Worm (Caenorhabditis elegans) whole organism, midembryonic: ENCODE data around the gene eppl-1.

ENCODE experiments used
- T22C8.4 ChIP-seq: fragments of 200-800 bp; sonication (Bioruptor generic); IDR thresholded peaks from 2 replicates; pipeline ENCODE4 v1.3.6; 2022; ENCODE audit warnings: missing genetic modification characterization, missing compliant biosample characterization
- cog-1 ChIP-seq: sonication (generic microtip); optimal IDR thresholded peaks from 2 replicates; lab custom pipeline; 2016; ENCODE audit warnings: missing genetic modification characterization, missing compliant biosample characterization
- flt-1 ChIP-seq: fragments of 200-800 bp; sonication (Bioruptor generic); IDR thresholded peaks from 2 replicates; pipeline ENCODE4 v1.3.6; 2022; ENCODE audit warnings: missing genetic modification characterization, missing compliant biosample characterization
- klf-2 ChIP-seq: fragments of 200-800 bp; sonication (Bioruptor generic); conservative IDR thresholded peaks from 2 replicates; pipeline ENCODE4 v1.3.6; 2022; ENCODE audit warnings: missing genetic modification reagents, missing genetic modification characterization, missing compliant biosample characterization
- ref-1 ChIP-seq: fragments of 200-800 bp; sonication (Bioruptor generic); conservative IDR thresholded peaks from 2 replicates; pipeline ENCODE4 v1.3.6; 2022; ENCODE audit warnings: missing genetic modification reagents, missing genetic modification characterization, missing compliant biosample characterization
- ztf-29 ChIP-seq: fragments of 200-800 bp; sonication (Bioruptor generic); IDR thresholded peaks from 2 replicates; pipeline ENCODE4 v1.3.6; 2022; ENCODE audit warnings: missing genetic modification reagents, missing genetic modification characterization, missing compliant biosample characterization

- TF ChIP-seq ref-1 (GFP tag; lab: Robert Waterston, UW) (no peak), flt-1 (GFP tag; lab: Robert Waterston, UW) (no peak), cog-1 (tag; lab: Kevin White, UChicago) (no peak), T22C8.4 (no peak), klf-2 (GFP tag; lab: Robert Waterston, UW) (no peak), ztf-29 (no peak)
Measured at ce11 chrIV:8496263-8496662, 44.7 kb upstream of the eppl-1 start, which contains the start of gene C28C12.12.
